Worm (Caenorhabditis elegans) whole organism, L1 larva: ENCODE measurements around the gene C06A1.6.

Experiments used
- aha-1 ChIP-seq: fragments of 150-350 bp; optimal IDR thresholded peaks from 2 replicates; lab custom pipeline; 2014; ENCODE audit warnings: missing biosample characterization, missing genetic modification characterization
- alr-1 ChIP-seq: fragments of 200-800 bp; sonication (Bioruptor generic); optimal IDR thresholded peaks from 2 replicates; lab custom pipeline; 2018; ENCODE audit warnings: borderline replicate concordance, mild to moderate bottlenecking, missing genetic modification characterization, missing compliant biosample characterization
- dpl-1 ChIP-seq, 3 experiments: fragments of 150-350 bp in 2 of 3; sonication (generic microtip) in 1 of 3; optimal IDR thresholded peaks; 2 replicates each; lab custom pipeline; 2014 to 2017; ENCODE audit warnings: missing biosample characterization in 3 of 3, missing genetic modification characterization in 3 of 3, missing genetic modification reagents in 3 of 3
- elt-2 ChIP-seq: sonication (generic microtip); optimal IDR thresholded peaks from 2 replicates; lab custom pipeline; 2016; ENCODE audit warnings: missing genetic modification characterization, mild to moderate bottlenecking, inconsistent platforms, missing compliant biosample characterization, missing genetic modification reagents
- elt-3 ChIP-seq, 6 experiments: fragments of 150-350 bp in 1 of 6; sonication (generic microtip); optimal IDR thresholded peaks; 2 replicates each; lab custom pipeline; 2017 to 2018; ENCODE audit warnings: missing biosample characterization in 6 of 6, missing genetic modification characterization in 6 of 6, inconsistent platforms in 1 of 6
- jun-1 ChIP-seq: fragments of 150-350 bp; optimal IDR thresholded peaks from 2 replicates; lab custom pipeline; 2014; ENCODE audit warnings: missing biosample characterization, missing genetic modification reagents, missing genetic modification characterization
- lin-13 ChIP-seq: fragments of 150-350 bp; optimal IDR thresholded peaks from 2 replicates; lab custom pipeline; 2014; ENCODE audit warnings: missing biosample characterization, missing genetic modification reagents, missing genetic modification characterization
- lsy-2 ChIP-seq, 2 experiments: fragments of 150-350 bp; optimal IDR thresholded peaks; 2 replicates each; lab custom pipeline; 2014; ENCODE audit warnings: missing biosample characterization in 2 of 2, missing genetic modification characterization in 2 of 2
- nhr-77 ChIP-seq: fragments of 150-350 bp; optimal IDR thresholded peaks from 2 replicates; lab custom pipeline; 2014; ENCODE audit warnings: missing biosample characterization, missing genetic modification characterization
- pag-3 ChIP-seq: sonication (generic microtip); optimal IDR thresholded peaks from 2 replicates; lab custom pipeline; 2017; ENCODE audit warnings: missing genetic modification characterization, mild to moderate bottlenecking, missing compliant biosample characterization, antibody characterized with exemption, borderline replicate concordance; ENCODE audit not compliant: insufficient read depth
- sup-37 ChIP-seq: fragments of 200-800 bp; sonication (Bioruptor generic); optimal IDR thresholded peaks from 2 replicates; lab custom pipeline; 2018; ENCODE audit warnings: mild to moderate bottlenecking, missing genetic modification characterization, missing compliant biosample characterization
- tlp-1 ChIP-seq: fragments of 150-350 bp; optimal IDR thresholded peaks from 2 replicates; lab custom pipeline; 2014; ENCODE audit warnings: missing biosample characterization, missing genetic modification characterization
- unc-62 ChIP-seq: fragments of 150-350 bp; optimal IDR thresholded peaks from 2 replicates; lab custom pipeline; 2014; ENCODE audit warnings: missing biosample characterization, missing genetic modification reagents, missing genetic modification characterization
- zag-1 ChIP-seq: fragments of 150-350 bp; optimal IDR thresholded peaks from 2 replicates; lab custom pipeline; 2014; ENCODE audit warnings: missing biosample characterization, missing genetic modification characterization

- TF ChIP-seq zag-1 = no peak
- no peak for TF ChIP-seq nhr-77 (tag; lab: Kevin White, UChicago)
- TF ChIP-seq unc-62 (GFP tag; lab: Kevin White, UChicago) = no peak
- TF ChIP-seq lsy-2 (tag; optimal IDR thresholded peaks at IDR 0.05; lab: Kevin White, UChicago) = no peak
- no peak for TF ChIP-seq lin-13
- TF ChIP-seq aha-1 = no peak
- TF ChIP-seq jun-1 (tag; lab: Kevin White, UChicago) = no peak
- TF ChIP-seq elt-3 (tag; optimal IDR thresholded peaks at IDR 0.05; lab: Kevin White, UChicago) = no peak
- TF ChIP-seq dpl-1 (GFP tag; optimal IDR thresholded peaks at IDR 0.05; lab: Kevin White, UChicago) = no peak
- no peak for TF ChIP-seq sup-37 (GFP tag; lab: Kevin White, UChicago)
- TF ChIP-seq pag-3 (tag; lab: Kevin White, UChicago) = no peak
- TF ChIP-seq alr-1 (tag; lab: Kevin White, UChicago) = no peak
- TF ChIP-seq tlp-1 (tag; lab: Kevin White, UChicago) = no peak
- TF ChIP-seq elt-2 (tag; lab: Kevin White, UChicago) = no peak
Measured at ce11 chrII:10523031-10523430, 41.4 kb downstream of the C06A1.6 start.
